Fruit fly (Drosophila melanogaster) Kc167 (cell line): ENCODE data around the gene CG31954.

Source experiments
- Sin3A ChIP-seq: fragments of >200 bp; optimal IDR thresholded peaks from 2 replicates; lab custom pipeline; 2018; ENCODE audit warnings: missing external identifiers
- h ChIP-seq: fragments of >200 bp; optimal IDR thresholded peaks from 3 replicates; lab custom pipeline; 2018; ENCODE audit warnings: missing external identifiers
- insv ChIP-seq: fragments of >200 bp; optimal IDR thresholded peaks from 3 replicates; lab custom pipeline; 2018; ENCODE audit warnings: missing external identifiers
- psq ChIP-seq: fragments of >200 bp; optimal IDR thresholded peaks from 2 replicates; lab custom pipeline; 2017; ENCODE audit warnings: missing external identifiers
- ttk ChIP-seq: sonication (Bioruptor generic); optimal IDR thresholded peaks from 2 replicates; lab custom pipeline; 2017; ENCODE audit warnings: missing external identifiers

DNA sequence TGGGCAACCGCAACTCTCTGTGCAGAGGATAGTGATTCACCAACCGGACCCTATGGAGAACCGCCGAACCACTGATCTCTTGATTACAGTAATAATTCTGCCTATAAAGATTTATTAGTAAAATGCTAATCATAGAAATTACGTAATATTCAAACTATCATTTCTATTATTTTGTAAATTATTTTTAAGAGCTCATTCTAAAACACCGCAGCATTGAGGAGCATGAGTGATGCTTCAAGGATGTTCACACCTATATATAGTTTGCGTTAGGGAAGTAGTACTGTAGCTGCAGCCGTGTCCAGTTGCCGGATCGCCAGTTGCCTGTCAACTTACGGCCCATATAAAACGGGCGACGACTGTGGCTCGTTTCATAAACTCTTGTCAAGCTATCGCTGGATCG lies 47.6 kb upstream of the CG31954 start:
- no peak for TF ChIP-seq psq (lab: Kevin White, UChicago)
- TF ChIP-seq ttk (lab: Kevin White, UChicago), result no peak
- no peak for TF ChIP-seq h (lab: Kevin White, UChicago)
- no peak for TF ChIP-seq insv (lab: Kevin White, UChicago)
- TF ChIP-seq Sin3A (lab: Kevin White, UChicago), result no peak
